Worm (Caenorhabditis elegans) whole organism, young adult: Measurements from ENCODE around the gene F45E4.6.

Experiments used
- B0019.2 ChIP-seq: fragments of 200-800 bp; sonication (Bioruptor generic); conservative IDR thresholded peaks from 2 replicates; pipeline ENCODE4 v1.3.6; 2022; ENCODE audit warnings: missing genetic modification reagents, missing genetic modification characterization, missing compliant biosample characterization
- D2030.7 ChIP-seq: fragments of 200-800 bp; sonication (Bioruptor generic); IDR thresholded peaks from 2 replicates; pipeline ENCODE4 v1.3.6; 2022; ENCODE audit warnings: missing genetic modification reagents, missing genetic modification characterization, missing compliant biosample characterization
- F23B12.7 ChIP-seq: sonication (generic microtip); optimal IDR thresholded peaks from 2 replicates; lab custom pipeline; 2017; ENCODE audit warnings: missing genetic modification characterization, mild to moderate bottlenecking, missing compliant biosample characterization, antibody characterized with exemption, moderate library complexity; ENCODE audit not compliant: insufficient read depth
- F33H1.4 ChIP-seq: fragments of 200-800 bp; sonication (Bioruptor generic); IDR thresholded peaks from 2 replicates; pipeline ENCODE4 v1.3.6; 2022; ENCODE audit warnings: missing genetic modification reagents, missing genetic modification characterization, missing compliant biosample characterization
- F57C9.4 ChIP-seq: sonication (generic microtip); optimal IDR thresholded peaks from 2 replicates; lab custom pipeline; 2017; ENCODE audit warnings: mild to moderate bottlenecking, missing genetic modification characterization, missing compliant biosample characterization
- Y56A3A.18 ChIP-seq: fragments of 200-800 bp; sonication (Bioruptor generic); IDR thresholded peaks from 2 replicates; pipeline ENCODE4 v1.3.6; 2022; ENCODE audit warnings: missing genetic modification reagents, missing genetic modification characterization, missing compliant biosample characterization
- atf-7 ChIP-seq: sonication (generic microtip); optimal IDR thresholded peaks from 2 replicates; lab custom pipeline; 2017; ENCODE audit warnings: mild to moderate bottlenecking, missing genetic modification characterization, missing compliant biosample characterization
- bed-2 ChIP-seq: fragments of 200-800 bp; sonication (Bioruptor generic); IDR thresholded peaks from 2 replicates; pipeline ENCODE4 v1.3.6; 2022; ENCODE audit warnings: missing genetic modification reagents, missing genetic modification characterization, missing compliant biosample characterization
- cebp-1 ChIP-seq, 2 experiments: fragments of 200-800 bp in 1 of 2; sonication (Bioruptor generic) in 1 of 2; sonication (generic microtip) in 1 of 2; IDR thresholded peaks in 1 of 2; optimal IDR thresholded peaks in 1 of 2; 2 replicates each; pipeline versions ENCODE4 v1.3.6 to Lab custom; 2017 to 2022; ENCODE audit warnings: missing compliant biosample characterization in 2 of 2, missing genetic modification characterization in 2 of 2, mild to moderate bottlenecking in 1 of 2, missing genetic modification reagents in 1 of 2, moderate library complexity in 1 of 2
- cebp-2 ChIP-seq: fragments of 200-800 bp; sonication (Bioruptor generic); IDR thresholded peaks from 2 replicates; pipeline ENCODE4 v1.3.6; 2022; ENCODE audit warnings: missing genetic modification characterization, missing compliant biosample characterization
- ceh-100 ChIP-seq: fragments of 200-800 bp; sonication (Bioruptor generic); IDR thresholded peaks from 2 replicates; pipeline ENCODE4 v1.3.6; 2022; ENCODE audit warnings: missing genetic modification reagents, missing genetic modification characterization, missing compliant biosample characterization
- ceh-58 ChIP-seq: fragments of 200-800 bp; sonication (Bioruptor generic); IDR thresholded peaks from 2 replicates; pipeline ENCODE4 v1.3.6; 2022; ENCODE audit warnings: missing genetic modification characterization, missing compliant biosample characterization
- die-1 ChIP-seq: sonication (generic microtip); optimal IDR thresholded peaks from 2 replicates; lab custom pipeline; 2016; ENCODE audit warnings: missing genotype, mild to moderate bottlenecking, missing genetic modification characterization, missing compliant biosample characterization
- dpl-1 ChIP-seq: fragments of 150-350 bp; optimal IDR thresholded peaks from 2 replicates; lab custom pipeline; 2014; ENCODE audit warnings: missing biosample characterization, missing genetic modification reagents, missing genetic modification characterization
- hlh-26 ChIP-seq: fragments of 200-800 bp; sonication (Bioruptor generic); conservative IDR thresholded peaks from 2 replicates; pipeline ENCODE4 v1.3.6; 2022; ENCODE audit warnings: missing genetic modification reagents, missing genetic modification characterization, missing compliant biosample characterization
- hmg-1.2 ChIP-seq: fragments of 200-800 bp; sonication (Bioruptor generic); IDR thresholded peaks from 2 replicates; pipeline ENCODE4 v1.3.6; 2022; ENCODE audit warnings: missing genetic modification reagents, missing genetic modification characterization, missing compliant biosample characterization
- hrde-1 ChIP-seq: sonication (generic microtip); optimal IDR thresholded peaks from 2 replicates; lab custom pipeline; 2016; ENCODE audit warnings: missing genetic modification characterization, mild to moderate bottlenecking, missing compliant biosample characterization, moderate library complexity, missing genotype, missing genetic modification reagents, borderline replicate concordance
- let-526 ChIP-seq: fragments of 200-800 bp; sonication (Bioruptor generic); IDR thresholded peaks from 2 replicates; pipeline ENCODE4 v1.3.6; 2022; ENCODE audit warnings: missing genetic modification reagents, missing genetic modification characterization, missing compliant biosample characterization
- madf-3 ChIP-seq: fragments of 200-800 bp; sonication (Bioruptor generic); IDR thresholded peaks from 2 replicates; pipeline ENCODE4 v1.3.6; 2022; ENCODE audit warnings: missing genetic modification reagents, missing genetic modification characterization, missing compliant biosample characterization
- madf-6 ChIP-seq: fragments of 200-800 bp; sonication (Bioruptor generic); IDR thresholded peaks from 2 replicates; pipeline ENCODE4 v1.3.6; 2022; ENCODE audit warnings: missing genetic modification reagents, missing genetic modification characterization, missing compliant biosample characterization
- madf-8 ChIP-seq: fragments of 200-800 bp; sonication (Bioruptor generic); conservative IDR thresholded peaks from 2 replicates; pipeline ENCODE4 v1.3.6; 2022; ENCODE audit warnings: missing genetic modification reagents, missing genetic modification characterization, missing compliant biosample characterization
- mcd-1 ChIP-seq: fragments of 200-800 bp; sonication (Bioruptor generic); IDR thresholded peaks from 2 replicates; pipeline ENCODE4 v1.3.6; 2022; ENCODE audit warnings: missing genetic modification reagents, missing genetic modification characterization, missing compliant biosample characterization
- nfya-2 ChIP-seq: fragments of 200-800 bp; sonication (Bioruptor generic); IDR thresholded peaks from 2 replicates; pipeline ENCODE4 v1.3.6; 2022; ENCODE audit warnings: missing genetic modification reagents, missing genetic modification characterization, missing compliant biosample characterization
- nhr-120 ChIP-seq: fragments of 200-800 bp; sonication (Bioruptor generic); IDR thresholded peaks from 2 replicates; pipeline ENCODE4 v1.3.6; 2022; ENCODE audit warnings: missing genetic modification characterization, missing compliant biosample characterization
- pha-4 ChIP-seq: fragments of 150-350 bp; sonication (generic microtip); optimal IDR thresholded peaks from 2 replicates; lab custom pipeline; 2014; ENCODE audit warnings: missing biosample characterization, missing genetic modification reagents, missing genetic modification characterization
- rcor-1 ChIP-seq: fragments of 200-800 bp; sonication (Bioruptor generic); IDR thresholded peaks from 2 replicates; pipeline ENCODE4 v1.3.6; 2022; ENCODE audit warnings: missing genetic modification reagents, missing genetic modification characterization, missing compliant biosample characterization
- sea-2 ChIP-seq: fragments of 200-800 bp; sonication (Bioruptor generic); IDR thresholded peaks from 2 replicates; pipeline ENCODE4 v1.3.6; 2022; ENCODE audit warnings: missing genetic modification characterization, missing compliant biosample characterization
- somi-1 ChIP-seq: fragments of 200-800 bp; sonication (Bioruptor generic); optimal IDR thresholded peaks from 2 replicates; lab custom pipeline; 2018; ENCODE audit warnings: mild to moderate bottlenecking, missing genetic modification characterization, missing compliant biosample characterization
- tbp1 ChIP-seq: fragments of 200-800 bp; sonication (Bioruptor generic); optimal IDR thresholded peaks from 2 replicates; lab custom pipeline; 2018; ENCODE audit warnings: mild to moderate bottlenecking, missing genetic modification characterization, missing compliant biosample characterization
- tlf-1 ChIP-seq: fragments of 200-800 bp; sonication (Bioruptor generic); optimal IDR thresholded peaks from 2 replicates; lab custom pipeline; 2018; ENCODE audit warnings: mild to moderate bottlenecking, missing genetic modification characterization, missing compliant biosample characterization
- unc-130 ChIP-seq: sonication (generic microtip); optimal IDR thresholded peaks from 2 replicates; lab custom pipeline; 2016; ENCODE audit warnings: missing genetic modification reagents, missing genetic modification characterization, missing compliant biosample characterization
- xnd-1 ChIP-seq: sonication (generic microtip); optimal IDR thresholded peaks from 2 replicates; lab custom pipeline; 2016; ENCODE audit warnings: missing genotype, missing genetic modification reagents, missing genetic modification characterization, missing compliant biosample characterization
- zfh-2 ChIP-seq: fragments of 200-800 bp; sonication (Bioruptor generic); conservative IDR thresholded peaks from 2 replicates; pipeline ENCODE4 v1.3.6; 2022; ENCODE audit warnings: missing genetic modification reagents, missing genetic modification characterization, missing compliant biosample characterization
- zim-3 ChIP-seq: sonication (generic microtip); optimal IDR thresholded peaks from 2 replicates; lab custom pipeline; 2017; ENCODE audit warnings: mild to moderate bottlenecking, missing genetic modification characterization, moderate library complexity, missing compliant biosample characterization
- ztf-22 ChIP-seq: fragments of 200-800 bp; sonication (Bioruptor generic); optimal IDR thresholded peaks from 2 replicates; lab custom pipeline; 2018; ENCODE audit warnings: mild to moderate bottlenecking, missing genetic modification characterization, moderate library complexity, missing compliant biosample characterization
- ztf-3 ChIP-seq: fragments of 200-800 bp; sonication (Bioruptor generic); optimal IDR thresholded peaks from 2 replicates; lab custom pipeline; 2018; ENCODE audit warnings: mild to moderate bottlenecking, missing genetic modification characterization, missing compliant biosample characterization
- ztf-6 ChIP-seq: fragments of 200-800 bp; sonication (Bioruptor generic); IDR thresholded peaks from 2 replicates; pipeline ENCODE4 v1.3.6; 2022; ENCODE audit warnings: missing genetic modification reagents, missing genetic modification characterization, missing compliant biosample characterization

The F45E4.6 gene

DNA sequence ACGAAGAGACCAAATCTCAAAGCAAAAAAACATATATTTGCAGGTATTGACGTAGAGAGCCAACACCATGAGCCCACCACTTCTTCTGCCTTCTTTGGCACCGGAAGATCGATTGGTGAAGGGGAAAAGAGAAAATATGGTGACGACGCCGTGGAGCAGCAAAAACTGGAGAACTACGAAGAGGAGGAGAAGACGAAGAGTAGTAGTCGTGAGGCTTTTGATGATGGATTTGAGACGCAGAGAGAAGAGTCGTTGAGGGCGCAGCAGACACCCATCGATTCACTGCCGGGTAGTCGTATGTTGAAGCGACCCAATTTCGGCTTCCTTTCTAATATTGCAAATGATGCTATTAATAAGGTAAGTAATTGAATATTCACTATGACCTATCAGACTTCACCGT, 21.0 kb downstream of the F45E4.6 start:
- TF ChIP-seq nhr-120 (GFP tag; lab: Robert Waterston, UW) (no peak), somi-1 (GFP tag; lab: Kevin White, UChicago) (no peak), zfh-2 (GFP tag; lab: Robert Waterston, UW) (peak; percentile 32; the same call in 1 of the 2 replicates), cebp-1 (GFP tag; IDR thresholded peaks at IDR 0.05; lab: Robert Waterston, UW) (no peak), cebp-1 (tag; optimal IDR thresholded peaks at IDR 0.05; lab: Kevin White, UChicago) (no peak), rcor-1 (GFP tag; lab: Robert Waterston, UW) (no peak)

DNA sequence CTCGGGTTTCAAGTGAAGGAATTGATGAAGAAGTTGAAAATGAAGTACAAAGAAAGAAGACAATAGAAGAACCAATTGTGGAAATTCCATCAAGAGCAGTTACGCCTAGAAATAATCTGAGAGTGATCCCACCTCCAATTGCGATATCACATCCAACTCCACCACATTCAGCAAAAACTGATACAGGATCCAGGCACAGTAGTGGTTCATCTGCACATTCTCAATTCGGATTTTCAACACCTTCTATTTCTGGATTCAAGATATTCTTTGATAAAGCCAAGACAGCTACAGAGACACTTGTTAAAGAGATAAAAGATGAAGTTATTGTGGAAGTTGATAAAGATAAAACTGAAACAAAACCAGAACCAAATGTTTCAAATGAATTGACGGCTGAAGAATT, 24.2 kb downstream of the F45E4.6 start:
- TF ChIP-seq Y56A3A.18 (GFP tag; lab: Robert Waterston, UW) (no peak), unc-130 (no peak), xnd-1 (tag; lab: Kevin White, UChicago) (no peak), ztf-3 (GFP tag; lab: Kevin White, UChicago) (no peak), madf-6 (GFP tag; lab: Robert Waterston, UW) (no peak), ceh-58 (GFP tag; lab: Robert Waterston, UW) (no peak), zim-3 (tag; lab: Kevin White, UChicago) (no peak), mcd-1 (GFP tag; lab: Robert Waterston, UW) (no peak), dpl-1 (GFP tag; lab: Kevin White, UChicago) (no peak), rcor-1 (GFP tag; lab: Robert Waterston, UW) (no peak), hmg-1.2 (GFP tag; lab: Robert Waterston, UW) (no peak), nfya-2 (GFP tag; lab: Robert Waterston, UW) (no peak), madf-3 (GFP tag; lab: Robert Waterston, UW) (no peak), D2030.7 (GFP tag; lab: Robert Waterston, UW) (no peak), F57C9.4 (tag; lab: Kevin White, UChicago) (no peak), ztf-22 (no peak), let-526 (GFP tag; lab: Robert Waterston, UW) (no peak), atf-7 (tag; lab: Kevin White, UChicago) (no peak), pha-4 (no peak), madf-8 (no peak)
- TF ChIP-seq, all 124 proteins: peak for 0

DNA sequence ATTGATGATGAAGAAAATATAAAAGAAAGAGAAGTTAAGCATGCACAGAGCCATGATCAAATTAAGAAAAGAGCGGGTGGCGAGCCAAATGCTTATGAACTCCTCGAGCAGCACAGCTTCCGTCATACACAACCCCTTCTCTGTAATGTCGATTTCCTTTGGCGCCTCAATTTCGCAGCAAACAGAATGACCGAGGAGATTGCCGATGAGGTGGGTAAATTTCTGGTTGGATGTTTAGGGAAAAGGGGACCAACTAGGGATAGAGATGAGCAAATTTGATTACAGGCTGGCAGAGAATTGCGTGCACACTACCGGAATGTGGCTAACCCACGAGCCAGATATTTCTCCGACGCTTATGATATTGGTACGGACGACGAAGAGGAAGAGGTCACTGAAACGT, 26.9 kb downstream of the F45E4.6 start:
- TF ChIP-seq tlf-1 (GFP tag; lab: Kevin White, UChicago) (no peak), hlh-26 (GFP tag; lab: Robert Waterston, UW) (no peak), cebp-2 (no peak), bed-2 (GFP tag; lab: Robert Waterston, UW) (no peak), ceh-100 (GFP tag; lab: Robert Waterston, UW) (no peak), madf-6 (GFP tag; lab: Robert Waterston, UW) (no peak), zfh-2 (GFP tag; lab: Robert Waterston, UW) (0 out of 2 replicates have a peak, but pooled peaks have one; percentile 8)

DNA sequence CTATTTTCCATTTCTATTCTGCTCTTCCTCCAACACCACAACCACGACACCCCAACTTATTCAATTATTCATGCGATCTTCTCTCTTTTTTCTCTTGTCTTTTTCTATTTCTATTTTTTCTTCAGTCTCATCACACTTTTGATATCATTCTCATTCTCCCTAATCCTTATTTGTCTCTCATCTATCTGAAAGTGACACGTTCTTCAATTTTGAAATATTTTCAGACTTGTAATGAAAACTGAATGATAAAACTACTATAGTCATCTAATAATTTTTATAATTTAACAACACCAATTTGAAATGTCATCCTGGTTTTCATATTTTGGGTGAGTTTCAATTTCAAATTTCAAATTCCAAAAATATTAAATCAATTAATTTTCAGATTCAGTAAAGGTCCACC, 43.7 kb downstream of the F45E4.6 start, which contains the start of gene cla-1:
TSS of gene cla-1 (plus strand) at position 301 of the 400 bp plus-strand sequence.
- TF ChIP-seq tbp1 (no peak), hrde-1 (no peak), F23B12.7 (tag; lab: Kevin White, UChicago) (no peak), die-1 (tag; lab: Kevin White, UChicago) (no peak), F57C9.4 (tag; lab: Kevin White, UChicago) (no peak), F33H1.4 (GFP tag; lab: Robert Waterston, UW) (no peak), dpl-1 (GFP tag; lab: Kevin White, UChicago) (no peak), B0019.2 (GFP tag; lab: Robert Waterston, UW) (no peak), atf-7 (tag; lab: Kevin White, UChicago) (no peak), ztf-6 (no peak), sea-2 (GFP tag; lab: Robert Waterston, UW) (no peak), cebp-2 (no peak)
- TF ChIP-seq, all 124 proteins: peak for 0
